Fruit fly (Drosophila melanogaster) Kc167 (cell line): Measurements from ENCODE around the gene CG9396.

ENCODE experiments used
- Myc ChIP-seq: fragments of >200 bp; optimal IDR thresholded peaks from 2 replicates; lab custom pipeline; 2017; ENCODE audit warnings: missing external identifiers
- Sin3A ChIP-seq: fragments of >200 bp; optimal IDR thresholded peaks from 2 replicates; lab custom pipeline; 2018; ENCODE audit warnings: missing external identifiers
- h ChIP-seq: fragments of >200 bp; optimal IDR thresholded peaks from 3 replicates; lab custom pipeline; 2018; ENCODE audit warnings: missing external identifiers
- insv ChIP-seq: fragments of >200 bp; optimal IDR thresholded peaks from 3 replicates; lab custom pipeline; 2018; ENCODE audit warnings: missing external identifiers
- psq ChIP-seq: fragments of >200 bp; optimal IDR thresholded peaks from 2 replicates; lab custom pipeline; 2017; ENCODE audit warnings: missing external identifiers
- ttk ChIP-seq: sonication (Bioruptor generic); optimal IDR thresholded peaks from 2 replicates; lab custom pipeline; 2017; ENCODE audit warnings: missing external identifiers

dm6 chr3R:9583122-9583521 lies 11.7 kb upstream of the CG9396 start, which contains the start of gene CG33654:
- TF ChIP-seq psq (lab: Kevin White, UChicago) (no peak), ttk (no peak), Myc (lab: Kevin White, UChicago) (no peak), h (no peak), Sin3A (lab: Kevin White, UChicago) (no peak), insv (lab: Kevin White, UChicago) (no peak)
